Worm (Caenorhabditis elegans): ENCODE results near the gene sri-26.

sri-26 gene

ce11 chrV:15221330-15221729 lies 6.1 kb downstream of the sri-26 start, which contains the start of gene irld-25:
irld-25 (plus strand) TSS chrV:15221630.
- TF ChIP-seq tab-1 (GFP tag; IDR thresholded peaks at IDR 0.05), result no peak
- TF ChIP-seq med-1 (GFP tag; optimal IDR thresholded peaks at IDR 0.05; ENCODE audit: insufficient read depth), result no peak
- no peak for TF ChIP-seq flt-1 (GFP tag; IDR thresholded peaks at IDR 0.05)
- TF ChIP-seq klf-2 (GFP tag; conservative IDR thresholded peaks at IDR 0.05), result no peak
- no peak for TF ChIP-seq ref-1 (GFP tag; conservative IDR thresholded peaks at IDR 0.05)
- no peak for TF ChIP-seq ztf-29 (GFP tag; IDR thresholded peaks at IDR 0.05)
- no peak for TF ChIP-seq cog-1 (tag; optimal IDR thresholded peaks at IDR 0.05)
- TF ChIP-seq ztf-23 (GFP tag; IDR thresholded peaks at IDR 0.05), result no peak
- TF ChIP-seq T22C8.4 (GFP tag; IDR thresholded peaks at IDR 0.05), result no peak

- no peak for TF ChIP-seq ztf-29 (GFP tag; IDR thresholded peaks at IDR 0.05)
- TF ChIP-seq tab-1 (GFP tag; IDR thresholded peaks at IDR 0.05), result no peak
- no peak for TF ChIP-seq flt-1 (GFP tag; IDR thresholded peaks at IDR 0.05)
- TF ChIP-seq med-1 (GFP tag; optimal IDR thresholded peaks at IDR 0.05; ENCODE audit: insufficient read depth), result no peak
- TF ChIP-seq ztf-23 (GFP tag; IDR thresholded peaks at IDR 0.05), result no peak
- no peak for TF ChIP-seq cog-1 (tag; optimal IDR thresholded peaks at IDR 0.05)
- TF ChIP-seq T22C8.4 (GFP tag; IDR thresholded peaks at IDR 0.05), result no peak
- TF ChIP-seq klf-2 (GFP tag; conservative IDR thresholded peaks at IDR 0.05), result no peak
- TF ChIP-seq ref-1 (GFP tag; conservative IDR thresholded peaks at IDR 0.05), result no peak
Observed at ce11 chrV:15223668-15224067, 8.4 kb downstream of the sri-26 start, which contains the start of gene srw-24. srw-24 (plus strand) TSS chrV:15223968.

ce11 chrV:15225650-15226049 lies 10.4 kb downstream of the sri-26 start, which contains the start of gene srw-14:
srw-14 (plus strand) TSS chrV:15225950.
- no peak for TF ChIP-seq ztf-23 (GFP tag; IDR thresholded peaks at IDR 0.05)
- no peak for TF ChIP-seq cog-1 (tag; optimal IDR thresholded peaks at IDR 0.05)

- TF ChIP-seq ref-1 (GFP tag; conservative IDR thresholded peaks at IDR 0.05) (no peak), cog-1 (tag; optimal IDR thresholded peaks at IDR 0.05) (no peak), T22C8.4 (GFP tag; IDR thresholded peaks at IDR 0.05) (no peak), ztf-29 (GFP tag; IDR thresholded peaks at IDR 0.05) (no peak), ztf-23 (GFP tag; IDR thresholded peaks at IDR 0.05) (no peak), tab-1 (GFP tag; IDR thresholded peaks at IDR 0.05) (no peak), med-1 (GFP tag; optimal IDR thresholded peaks at IDR 0.05; ENCODE audit: insufficient read depth) (no peak), klf-2 (GFP tag; conservative IDR thresholded peaks at IDR 0.05) (no peak), flt-1 (GFP tag; IDR thresholded peaks at IDR 0.05) (no peak)
Observed at ce11 chrV:15226206-15226605, 10.9 kb downstream of the sri-26 start.

ce11 chrV:15230243-15230642 lies 15.0 kb downstream of the sri-26 start, which contains the start of gene srw-15:
srw-15 (plus strand) TSS chrV:15230543.
- TF ChIP-seq cog-1 (tag; optimal IDR thresholded peaks at IDR 0.05) (no peak), T22C8.4 (GFP tag; IDR thresholded peaks at IDR 0.05) (no peak), med-1 (GFP tag; optimal IDR thresholded peaks at IDR 0.05; ENCODE audit: insufficient read depth) (no peak), ztf-23 (GFP tag; IDR thresholded peaks at IDR 0.05) (no peak), klf-2 (GFP tag; conservative IDR thresholded peaks at IDR 0.05) (no peak), ztf-29 (GFP tag; IDR thresholded peaks at IDR 0.05) (no peak), tab-1 (GFP tag; IDR thresholded peaks at IDR 0.05) (no peak), ref-1 (GFP tag; conservative IDR thresholded peaks at IDR 0.05) (no peak), flt-1 (GFP tag; IDR thresholded peaks at IDR 0.05) (no peak)

ce11 chrV:15232200-15232599 lies 16.9 kb downstream of the sri-26 start, which contains the start of gene srw-13:
srw-13 (plus strand) TSS chrV:15232500.
- TF ChIP-seq tab-1 (GFP tag; IDR thresholded peaks at IDR 0.05) (no peak), flt-1 (GFP tag; IDR thresholded peaks at IDR 0.05) (no peak), ztf-29 (GFP tag; IDR thresholded peaks at IDR 0.05) (no peak), cog-1 (tag; optimal IDR thresholded peaks at IDR 0.05) (no peak), klf-2 (GFP tag; conservative IDR thresholded peaks at IDR 0.05) (no peak), ztf-23 (GFP tag; IDR thresholded peaks at IDR 0.05) (no peak), T22C8.4 (GFP tag; IDR thresholded peaks at IDR 0.05) (no peak), ref-1 (GFP tag; conservative IDR thresholded peaks at IDR 0.05) (no peak), med-1 (GFP tag; optimal IDR thresholded peaks at IDR 0.05; ENCODE audit: insufficient read depth) (no peak)

ce11 chrV:15235661-15236060 lies 20.4 kb downstream of the sri-26 start, which contains the start of gene nhr-164:
nhr-164 (minus strand) TSS chrV:15235761.
- TF ChIP-seq klf-2 (GFP tag; conservative IDR thresholded peaks at IDR 0.05) (no peak), ref-1 (GFP tag; conservative IDR thresholded peaks at IDR 0.05) (no peak), T22C8.4 (GFP tag; IDR thresholded peaks at IDR 0.05) (no peak), cog-1 (tag; optimal IDR thresholded peaks at IDR 0.05) (no peak), flt-1 (GFP tag; IDR thresholded peaks at IDR 0.05) (no peak), med-1 (GFP tag; optimal IDR thresholded peaks at IDR 0.05; ENCODE audit: insufficient read depth) (no peak), tab-1 (GFP tag; IDR thresholded peaks at IDR 0.05) (no peak), ztf-23 (GFP tag; IDR thresholded peaks at IDR 0.05) (no peak), ztf-29 (GFP tag; IDR thresholded peaks at IDR 0.05) (no peak)

- TF ChIP-seq flt-1 (GFP tag; IDR thresholded peaks at IDR 0.05), result no peak
- no peak for TF ChIP-seq tab-1 (GFP tag; IDR thresholded peaks at IDR 0.05)
- no peak for TF ChIP-seq T22C8.4 (GFP tag; IDR thresholded peaks at IDR 0.05)
- TF ChIP-seq ztf-23 (GFP tag; IDR thresholded peaks at IDR 0.05), result no peak
- TF ChIP-seq med-1 (GFP tag; optimal IDR thresholded peaks at IDR 0.05; ENCODE audit: insufficient read depth), result no peak
- TF ChIP-seq ztf-29 (GFP tag; IDR thresholded peaks at IDR 0.05), result no peak
- TF ChIP-seq cog-1 (tag; optimal IDR thresholded peaks at IDR 0.05), result no peak
- TF ChIP-seq ref-1 (GFP tag; conservative IDR thresholded peaks at IDR 0.05), result no peak
- TF ChIP-seq klf-2 (GFP tag; conservative IDR thresholded peaks at IDR 0.05), result no peak
Observed at ce11 chrV:15238552-15238951, 23.3 kb downstream of the sri-26 start, which contains the start of gene srw-12. srw-12 (minus strand) TSS chrV:15238652.

ce11 chrV:15240215-15240614 lies 24.9 kb downstream of the sri-26 start, which contains the start of gene srw-11:
srw-11 (minus strand) TSS chrV:15240315.
- TF ChIP-seq ztf-29 (GFP tag; IDR thresholded peaks at IDR 0.05), result no peak
- TF ChIP-seq ztf-23 (GFP tag; IDR thresholded peaks at IDR 0.05), result no peak
- TF ChIP-seq med-1 (GFP tag; optimal IDR thresholded peaks at IDR 0.05; ENCODE audit: insufficient read depth), result no peak
- no peak for TF ChIP-seq cog-1 (tag; optimal IDR thresholded peaks at IDR 0.05)
- TF ChIP-seq T22C8.4 (GFP tag; IDR thresholded peaks at IDR 0.05), result no peak
- TF ChIP-seq tab-1 (GFP tag; IDR thresholded peaks at IDR 0.05), result no peak
- TF ChIP-seq ref-1 (GFP tag; conservative IDR thresholded peaks at IDR 0.05), result no peak
- no peak for TF ChIP-seq flt-1 (GFP tag; IDR thresholded peaks at IDR 0.05)
- TF ChIP-seq klf-2 (GFP tag; conservative IDR thresholded peaks at IDR 0.05), result no peak

All from whole organism, midembryonic.